Fruit fly (Drosophila melanogaster): ENCODE measurements around the gene Surf4.

DNA sequence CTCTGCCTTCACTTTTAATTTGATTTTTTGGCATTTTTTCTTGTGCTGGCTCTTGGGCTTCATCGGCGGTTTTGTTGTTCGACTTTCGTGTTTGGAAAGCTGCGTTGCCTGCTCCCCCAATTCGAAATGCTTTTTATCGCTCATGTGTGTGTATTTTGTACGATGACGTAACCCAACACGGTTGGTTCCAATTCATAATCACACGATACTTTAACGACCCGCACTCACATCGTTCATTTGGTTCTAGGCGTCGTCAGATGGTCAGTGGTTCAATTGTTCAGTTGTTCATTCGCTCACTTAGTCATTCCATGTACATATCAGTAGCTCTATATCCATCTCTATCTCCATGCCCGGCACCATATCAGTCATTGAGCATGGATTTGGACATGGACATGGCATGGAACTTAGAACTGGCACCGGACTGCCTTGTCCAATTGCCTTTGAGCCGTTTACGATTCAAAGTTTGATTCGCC is 52.1 kb downstream of the Surf4 start:
- TF ChIP-seq gcm2 (GFP tag; optimal IDR thresholded peaks at IDR 0.05) (no peak), Side (GFP tag; optimal IDR thresholded peaks at IDR 0.05) (no peak), dati (GFP tag; IDR thresholded peaks at IDR 0.05) (no peak), CG18619 (GFP tag; optimal IDR thresholded peaks at IDR 0.05) (no peak), ash1 (GFP tag; optimal IDR thresholded peaks at IDR 0.05) (no peak)
